Worm (Caenorhabditis elegans) whole organism, young adult: ENCODE data around the gene F09C6.14.

ENCODE experiments used
- B0336.3 ChIP-seq: fragments of 200-800 bp; sonication (Bioruptor generic); IDR thresholded peaks from 2 replicates; pipeline ENCODE4 v1.3.6; 2022; ENCODE audit warnings: missing genetic modification characterization, missing compliant biosample characterization
- egl-18 ChIP-seq: fragments of 200-800 bp; sonication (Bioruptor generic); IDR thresholded peaks from 2 replicates; pipeline ENCODE4 v1.3.6; 2022; ENCODE audit warnings: missing genetic modification reagents, missing genetic modification characterization, missing compliant biosample characterization
- mel-28 ChIP-seq: sonication (generic microtip); optimal IDR thresholded peaks from 2 replicates; lab custom pipeline; 2016; ENCODE audit warnings: borderline replicate concordance, mild to moderate bottlenecking, missing genetic modification characterization, missing compliant biosample characterization

- no peak for TF ChIP-seq mel-28 (tag; lab: Kevin White, UChicago)
- no peak for TF ChIP-seq B0336.3 (GFP tag; lab: Robert Waterston, UW)
- no peak for TF ChIP-seq egl-18
Observed at ce11 chrV:16902726-16903125, 21.9 kb downstream of the F09C6.14 start, which contains the start of gene srd-68.
